Fruit fly (Drosophila melanogaster) whole organism, embryonic: Measurements from ENCODE around the gene Pop5.

Source experiments
- Adf1 ChIP-seq: fragments of 200-800 bp; sonication (Bioruptor generic); IDR thresholded peaks from 2 replicates; pipeline ENCODE4 v1.3.6; 2022; ENCODE audit warnings: missing biosample characterization, missing genetic modification characterization
- Aef1 ChIP-seq: fragments of 200-800 bp; sonication (Bioruptor generic); IDR thresholded peaks from 3 replicates; pipeline ENCODE4 v1.3.6; 2022; ENCODE audit warnings: missing biosample characterization, missing genetic modification characterization
- Atf-2 ChIP-seq: fragments of 200-800 bp; sonication (Bioruptor generic); optimal IDR thresholded peaks from 2 replicates; lab custom pipeline; 2016; ENCODE audit warnings: missing biosample characterization, missing genetic modification characterization
- Blimp-1 ChIP-seq: fragments of 200-800 bp; sonication (Bioruptor generic); optimal IDR thresholded peaks from 3 replicates; lab custom pipeline; 2018; ENCODE audit warnings: missing biosample characterization, missing genetic modification characterization, mild to moderate bottlenecking, moderate library complexity, missing genetic modification reagents
- CG10147 ChIP-seq: fragments of 200-800 bp; sonication (Bioruptor generic); optimal IDR thresholded peaks from 2 replicates; lab custom pipeline; 2019; ENCODE audit warnings: missing biosample characterization, mild to moderate bottlenecking, missing genetic modification characterization, moderate library complexity
- CG1024 ChIP-seq: fragments of 200-800 bp; sonication (Bioruptor generic); IDR thresholded peaks from 2 replicates; pipeline ENCODE4 v1.3.6; 2022; ENCODE audit warnings: missing biosample characterization, missing genetic modification characterization
- CG10321 ChIP-seq: fragments of 200-800 bp; sonication (Bioruptor generic); IDR thresholded peaks from 2 replicates; pipeline ENCODE4 v1.3.6; 2022; ENCODE audit warnings: missing biosample characterization, missing genetic modification characterization
- CG11398 ChIP-seq: fragments of 200-800 bp; sonication (Bioruptor generic); optimal IDR thresholded peaks from 2 replicates; lab custom pipeline; 2016; ENCODE audit warnings: missing biosample characterization, missing genetic modification characterization
- CG11504 ChIP-seq: fragments of 200-800 bp; sonication (Bioruptor generic); optimal IDR thresholded peaks from 3 replicates; lab custom pipeline; 2019; ENCODE audit warnings: missing biosample characterization, mild to moderate bottlenecking, missing genetic modification characterization, moderate library complexity
- CG14860 ChIP-seq: fragments of 200-800 bp; sonication (Bioruptor generic); IDR thresholded peaks from 3 replicates; pipeline ENCODE4 v1.3.6; 2022; ENCODE audit warnings: missing biosample characterization, missing genetic modification characterization; ENCODE audit not compliant: partially characterized antibody
- CG17912 ChIP-seq: fragments of 200-800 bp; sonication (Bioruptor generic); optimal IDR thresholded peaks from 2 replicates; lab custom pipeline; 2018; ENCODE audit warnings: missing biosample characterization, mild to moderate bottlenecking, missing genetic modification characterization
- CG1832 ChIP-seq: fragments of 200-800 bp; sonication (Bioruptor generic); optimal IDR thresholded peaks from 2 replicates; lab custom pipeline; 2017; ENCODE audit warnings: missing biosample characterization, mild to moderate bottlenecking, missing genetic modification characterization, inconsistent platforms
- CG31224 ChIP-seq: fragments of 200-800 bp; sonication (Bioruptor generic); IDR thresholded peaks from 2 replicates; pipeline ENCODE4 v1.3.6; 2022; ENCODE audit warnings: missing biosample characterization, missing genetic modification characterization
- CG4360 ChIP-seq: fragments of 200-800 bp; sonication (Bioruptor generic); IDR thresholded peaks from 2 replicates; pipeline ENCODE4 v1.3.6; 2022; ENCODE audit warnings: missing biosample characterization, missing genetic modification characterization
- CG5953 ChIP-seq: fragments of 200-800 bp; sonication (Bioruptor generic); IDR thresholded peaks from 2 replicates; pipeline ENCODE4 v1.3.6; 2022; ENCODE audit warnings: missing biosample characterization, missing genetic modification characterization
- CG6765 ChIP-seq: fragments of 200-800 bp; sonication (Bioruptor generic); optimal IDR thresholded peaks from 3 replicates; lab custom pipeline; 2017; ENCODE audit warnings: missing biosample characterization, mild to moderate bottlenecking, missing genetic modification characterization
- CG7839 ChIP-seq: fragments of 200-800 bp; sonication (Bioruptor generic); optimal IDR thresholded peaks from 3 replicates; lab custom pipeline; 2018; ENCODE audit warnings: missing biosample characterization, mild to moderate bottlenecking, missing genetic modification characterization, moderate library complexity
- CG8478 ChIP-seq: fragments of >200 bp; optimal IDR thresholded peaks from 2 replicates; lab custom pipeline; 2018
- Drgx ChIP-seq: fragments of 200-800 bp; sonication (Bioruptor generic); IDR thresholded peaks from 2 replicates; pipeline ENCODE4 v1.3.6; 2022; ENCODE audit warnings: missing biosample characterization, missing genetic modification characterization
- Jarid2 ChIP-seq: fragments of 200-800 bp; sonication (Bioruptor generic); optimal IDR thresholded peaks from 3 replicates; lab custom pipeline; 2017; ENCODE audit warnings: mild to moderate bottlenecking, missing biosample characterization, missing genetic modification reagents, missing genetic modification characterization
- Lim3 ChIP-seq: fragments of 200-800 bp; sonication (Bioruptor generic); IDR thresholded peaks from 2 replicates; pipeline ENCODE4 v1.3.6; 2022; ENCODE audit warnings: missing biosample characterization, missing genetic modification characterization
- Med ChIP-seq: fragments of 200-800 bp; sonication (Bioruptor generic); peaks from one replicate; lab custom pipeline; 2016; ENCODE audit warnings: missing biosample characterization, missing genetic modification characterization, mild to moderate bottlenecking, inconsistent platforms, moderate library complexity
- Six4 ChIP-seq: fragments of 200-800 bp; sonication (Bioruptor generic); optimal IDR thresholded peaks from 2 replicates; lab custom pipeline; 2016; ENCODE audit warnings: missing biosample characterization, missing genetic modification characterization
- Trl ChIP-seq, 3 experiments: fragments of >200 bp in 2 of 3; fragments of 200-800 bp in 1 of 3; sonication (Bioruptor generic) in 1 of 3; optimal IDR thresholded peaks; 2 replicates in 1 of 3; 3 replicates in 2 of 3; lab custom pipeline; 2016 to 2017; ENCODE audit warnings: missing biosample characterization in 1 of 3, missing genetic modification characterization in 1 of 3
- al ChIP-seq: fragments of 200-800 bp; sonication (Bioruptor generic); IDR thresholded peaks from 2 replicates; pipeline ENCODE4 v1.3.6; 2022; ENCODE audit warnings: missing biosample characterization, missing genetic modification characterization
- ara ChIP-seq: fragments of 200-800 bp; sonication (Bioruptor generic); IDR thresholded peaks from 2 replicates; pipeline ENCODE4 v1.3.6; 2022; ENCODE audit warnings: missing biosample characterization, missing genetic modification characterization
- ato ChIP-seq: fragments of 200-800 bp; sonication (Bioruptor generic); IDR thresholded peaks from 2 replicates; pipeline ENCODE4 v1.3.6; 2022; ENCODE audit warnings: missing biosample characterization, missing genetic modification characterization; ENCODE audit not compliant: partially characterized antibody
- chn ChIP-seq: fragments of 200-800 bp; sonication (Bioruptor generic); optimal IDR thresholded peaks from 2 replicates; lab custom pipeline; 2016; ENCODE audit warnings: missing biosample characterization, missing genetic modification characterization
- ci ChIP-seq: fragments of 200-800 bp; sonication (Bioruptor generic); IDR thresholded peaks from 3 replicates; pipeline ENCODE4 v1.3.6; 2022; ENCODE audit warnings: missing biosample characterization, missing genetic modification characterization
- corto ChIP-seq: fragments of 200-800 bp; sonication (Bioruptor generic); optimal IDR thresholded peaks from 2 replicates; lab custom pipeline; 2016; ENCODE audit warnings: missing biosample characterization, mild to moderate bottlenecking, missing genetic modification characterization, moderate library complexity
- crol ChIP-seq: fragments of 200-800 bp; sonication (Bioruptor generic); IDR thresholded peaks from 2 replicates; pipeline ENCODE4 v1.3.6; 2022; ENCODE audit warnings: missing biosample characterization, missing genetic modification characterization
- grau ChIP-seq: fragments of 200-800 bp; optimal IDR thresholded peaks from 3 replicates; lab custom pipeline; 2019; ENCODE audit warnings: missing biosample characterization, mild to moderate bottlenecking, missing genetic modification characterization, moderate library complexity
- gsb ChIP-seq: fragments of 200-800 bp; sonication (Bioruptor generic); IDR thresholded peaks from 2 replicates; pipeline ENCODE4 v1.3.6; 2022; ENCODE audit warnings: missing biosample characterization, missing genetic modification characterization
- gsb-n ChIP-seq: fragments of 200-800 bp; sonication (Bioruptor generic); optimal IDR thresholded peaks from 3 replicates; lab custom pipeline; 2018; ENCODE audit warnings: missing biosample characterization, mild to moderate bottlenecking, missing genetic modification characterization
- ind ChIP-seq: fragments of 200-800 bp; sonication (Bioruptor generic); optimal IDR thresholded peaks from 3 replicates; lab custom pipeline; 2016; ENCODE audit warnings: missing biosample characterization, missing genetic modification characterization
- row ChIP-seq: fragments of 200-800 bp; sonication (Bioruptor generic); IDR thresholded peaks from 3 replicates; pipeline ENCODE4 v1.3.6; 2022; ENCODE audit warnings: missing biosample characterization, missing genetic modification characterization
- schlank ChIP-seq: fragments of 200-800 bp; sonication (Bioruptor generic); optimal IDR thresholded peaks from 2 replicates; lab custom pipeline; 2018; ENCODE audit warnings: missing biosample characterization, mild to moderate bottlenecking, missing genetic modification characterization
- sd ChIP-seq: fragments of 200-800 bp; sonication (Bioruptor generic); optimal IDR thresholded peaks from 3 replicates; lab custom pipeline; 2018; ENCODE audit warnings: missing biosample characterization, mild to moderate bottlenecking, missing genetic modification characterization, moderate library complexity
- sisA ChIP-seq: fragments of 200-800 bp; sonication (Bioruptor generic); IDR thresholded peaks from 2 replicates; pipeline ENCODE4 v1.3.6; 2022; ENCODE audit warnings: missing biosample characterization, missing genetic modification characterization
- slbo ChIP-seq: fragments of 200-800 bp; sonication (Bioruptor generic); IDR thresholded peaks from 2 replicates; pipeline ENCODE4 v1.3.6; 2022; ENCODE audit warnings: missing biosample characterization, missing genetic modification characterization
- sob ChIP-seq: fragments of 200-800 bp; sonication (Bioruptor generic); IDR thresholded peaks from 2 replicates; pipeline ENCODE4 v1.3.6; 2022; ENCODE audit warnings: missing biosample characterization, missing genetic modification characterization
- sr ChIP-seq: fragments of 200-800 bp; sonication (Bioruptor generic); IDR thresholded peaks from 3 replicates; pipeline ENCODE4 v1.3.6; 2022; ENCODE audit warnings: missing biosample characterization, missing genetic modification characterization
- tgo ChIP-seq: fragments of 200-800 bp; sonication (Bioruptor generic); IDR thresholded peaks from 3 replicates; pipeline ENCODE4 v1.3.6; 2022; ENCODE audit warnings: missing biosample characterization, missing genetic modification characterization
- unc-4 ChIP-seq: fragments of 200-800 bp; sonication (Bioruptor generic); IDR thresholded peaks from 2 replicates; pipeline ENCODE4 v1.3.6; 2022; ENCODE audit warnings: missing biosample characterization, missing genetic modification characterization; ENCODE audit not compliant: partially characterized antibody
- z ChIP-seq: fragments of 200-800 bp; sonication (Bioruptor generic); IDR thresholded peaks from 3 replicates; pipeline ENCODE4 v1.3.6; 2022; ENCODE audit warnings: missing biosample characterization, missing genetic modification characterization
- zfh1 ChIP-seq: fragments of 200-800 bp; sonication (Bioruptor generic); IDR thresholded peaks from 3 replicates; pipeline ENCODE4 v1.3.6; 2022; ENCODE audit warnings: missing biosample characterization, missing genetic modification characterization

The Pop5 gene

DNA sequence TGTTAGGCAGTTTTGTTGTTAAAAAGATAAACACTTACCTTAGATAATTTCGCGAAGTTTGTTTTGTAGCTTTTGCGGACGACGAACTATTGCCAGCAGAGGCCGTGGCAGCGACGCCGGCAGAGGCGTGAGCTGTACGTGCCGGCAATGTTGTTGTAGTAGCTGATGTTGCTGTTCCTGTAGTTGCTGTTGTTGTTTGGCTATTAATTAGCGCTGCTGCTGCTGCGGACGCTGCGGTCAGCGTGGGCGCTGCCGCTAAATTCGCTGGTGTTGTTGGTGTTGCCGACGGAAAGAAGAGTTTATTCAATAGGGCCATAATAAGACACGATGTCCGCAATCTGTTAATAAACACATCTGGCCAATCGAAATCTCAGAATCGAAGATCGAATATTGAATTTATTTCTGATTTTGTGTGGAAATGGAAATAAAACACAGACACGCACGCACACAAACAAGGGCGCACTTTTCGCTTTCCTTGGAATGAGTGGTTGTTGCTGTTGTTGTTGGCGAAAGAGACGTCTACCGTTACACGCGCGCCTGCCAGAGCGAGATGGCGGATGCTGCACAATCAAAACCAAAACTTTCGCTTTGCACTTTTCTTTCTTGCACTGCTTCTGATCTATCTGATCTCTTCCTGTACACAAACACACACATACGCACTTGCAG is 33.4 kb downstream of the Pop5 start:
- TF ChIP-seq Med (GFP tag; lab: Kevin White, UChicago) (peak; percentile 55), sr (GFP tag; lab: Robert Waterston, UW) (peak; percentile 62; the same call in 1 of the 3 replicates), Adf1 (GFP tag; lab: Robert Waterston, UW) (peak; percentile 92), Aef1 (0 out of 3 replicates have a peak, but pooled peaks have one; percentile 9), CG10321 (GFP tag; lab: Robert Waterston, UW) (peak; percentile 76), CG1832 (peak; percentile 65), CG4360 (GFP tag; lab: Robert Waterston, UW) (peak; percentile 90), Blimp-1 (GFP tag; lab: Kevin White, UChicago) (peak; percentile 79), z (GFP tag; lab: Robert Waterston, UW) (0 out of 3 replicates have a peak, but pooled peaks have one; percentile 35), CG8478 (lab: Kevin White, UChicago) (peak; percentile 30), sd (tag; lab: Kevin White, UChicago) (peak; percentile 19), row (GFP tag; lab: Robert Waterston, UW) (0 out of 3 replicates have a peak, but pooled peaks have one; percentile 12), CG11504 (tag; lab: Kevin White, UChicago) (no peak), ci (GFP tag; lab: Robert Waterston, UW) (0 out of 3 replicates have a peak, but pooled peaks have one; percentile 19), tgo (no peak), CG1024 (GFP tag; lab: Robert Waterston, UW) (0 out of 2 replicates have a peak, but pooled peaks have one; percentile 11), Jarid2 (GFP tag; lab: Kevin White, UChicago) (peak; percentile 48), zfh1 (GFP tag; lab: Robert Waterston, UW) (no peak), schlank (no peak), sob (GFP tag; lab: Robert Waterston, UW) (no peak), CG10147 (no peak)

DNA sequence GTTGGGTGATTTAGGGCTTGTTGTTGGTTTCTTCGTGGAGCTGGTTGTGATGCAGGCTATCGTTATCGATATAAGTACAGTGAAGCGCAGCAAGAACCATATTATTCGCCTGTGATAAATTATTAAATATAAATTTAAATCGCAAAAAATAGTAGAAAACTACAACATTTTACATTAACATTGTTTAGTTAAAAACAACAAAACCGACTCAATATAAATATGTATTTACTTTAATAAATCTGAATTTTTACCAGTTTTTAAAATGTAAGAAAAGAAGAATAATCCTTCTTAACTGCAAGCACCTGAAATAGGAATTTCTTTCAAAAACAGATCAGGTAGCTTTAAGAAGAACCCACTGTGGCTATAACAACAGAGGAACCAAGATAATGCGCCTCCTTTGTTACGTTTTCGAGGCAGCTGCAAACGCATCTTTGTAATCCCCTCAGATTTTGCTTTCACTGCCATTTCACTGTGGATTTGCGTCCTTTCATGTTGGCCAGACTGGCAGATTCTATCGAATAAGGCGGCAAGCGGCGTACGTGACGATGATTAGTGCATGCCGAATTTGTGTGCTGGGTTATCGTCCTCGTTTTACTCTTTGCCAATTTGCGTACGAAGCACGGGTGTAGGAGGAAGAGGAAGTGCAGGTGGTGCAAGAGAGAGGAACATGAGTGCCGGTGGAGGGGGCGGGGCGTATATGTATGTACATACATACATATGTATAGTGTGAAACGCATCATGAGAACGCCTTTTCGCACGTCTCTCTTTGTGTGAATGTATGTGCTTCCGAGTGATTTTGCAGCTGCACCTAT is 34.1 kb downstream of the Pop5 start:
- TF ChIP-seq CG4360 (GFP tag; lab: Robert Waterston, UW) (peak; percentile 4; the same call in 1 of the 2 replicates), Trl (optimal IDR thresholded peaks at IDR 0.05; lab: Kevin White, UChicago) (peak; percentile 6 to 10), Trl (GFP tag; optimal IDR thresholded peaks at IDR 0.05; lab: Kevin White, UChicago) (no peak), crol (GFP tag; lab: Robert Waterston, UW) (peak; percentile 76), unc-4 (no peak), grau (tag; lab: Kevin White, UChicago) (peak; percentile 82), gsb (GFP tag; lab: Robert Waterston, UW) (0 out of 2 replicates have a peak, but pooled peaks have one; percentile 0), sisA (GFP tag; lab: Robert Waterston, UW) (peak; percentile 8; the same call in 1 of the 2 replicates), gsb-n (tag; lab: Kevin White, UChicago) (peak; percentile 15), Atf-2 (GFP tag; lab: Kevin White, UChicago) (no peak), CG11398 (no peak), CG6765 (no peak), ato (GFP tag; lab: Robert Waterston, UW) (0 out of 2 replicates have a peak, but pooled peaks have one; percentile 25), zfh1 (GFP tag; lab: Robert Waterston, UW) (0 out of 3 replicates have a peak, but pooled peaks have one; percentile 36), slbo (GFP tag; lab: Robert Waterston, UW) (0 out of 2 replicates have a peak, but pooled peaks have one; percentile 32), CG11504 (tag; lab: Kevin White, UChicago) (peak; percentile 26), Drgx (GFP tag; lab: Robert Waterston, UW) (peak; percentile 36; the same call in 1 of the 2 replicates), CG7839 (tag; lab: Kevin White, UChicago) (peak; percentile 38), ara (GFP tag; lab: Robert Waterston, UW) (0 out of 2 replicates have a peak, but pooled peaks have one; percentile 13), CG14860 (no peak), al (GFP tag; lab: Robert Waterston, UW) (0 out of 2 replicates have a peak, but pooled peaks have one; percentile 15), Six4 (GFP tag; lab: Kevin White, UChicago) (peak; percentile 3), Lim3 (GFP tag; lab: Robert Waterston, UW) (no peak), chn (no peak), corto (GFP tag; lab: Kevin White, UChicago) (peak; percentile 5), sr (GFP tag; lab: Robert Waterston, UW) (0 out of 3 replicates have a peak, but pooled peaks have one; percentile 26), CG17912 (GFP tag; lab: Kevin White, UChicago) (no peak), CG5953 (GFP tag; lab: Robert Waterston, UW) (0 out of 2 replicates have a peak, but pooled peaks have one; percentile 1), CG31224 (GFP tag; lab: Robert Waterston, UW) (no peak), ind (GFP tag; lab: Kevin White, UChicago) (no peak)
